Fruit fly (Drosophila melanogaster) whole organism, embryonic: ENCODE data around the gene asl.

Source experiments
- Asciz ChIP-seq: fragments of 200-800 bp; sonication (Bioruptor generic); optimal IDR thresholded peaks from 2 replicates; lab custom pipeline; 2017; ENCODE audit warnings: missing biosample characterization, mild to moderate bottlenecking, missing genetic modification characterization, missing genetic modification reagents
- C15 ChIP-seq: fragments of 200-800 bp; sonication (Bioruptor generic); IDR thresholded peaks from 3 replicates; pipeline ENCODE4 v1.3.6; 2022; ENCODE audit warnings: missing biosample characterization, missing genetic modification characterization
- CG10366 ChIP-seq: fragments of 200-800 bp; sonication (Bioruptor generic); IDR thresholded peaks from 2 replicates; pipeline ENCODE4 v1.3.6; 2022; ENCODE audit warnings: missing biosample characterization, missing genetic modification characterization
- CG10565 ChIP-seq: fragments of 200-800 bp; sonication (Bioruptor generic); optimal IDR thresholded peaks from 3 replicates; lab custom pipeline; 2016; ENCODE audit warnings: missing biosample characterization, mild to moderate bottlenecking, missing genetic modification characterization
- CG13287 ChIP-seq: fragments of 200-800 bp; sonication (Bioruptor generic); IDR thresholded peaks from 2 replicates; pipeline ENCODE4 v1.3.6; 2022; ENCODE audit warnings: missing biosample characterization, missing genetic modification characterization; ENCODE audit not compliant: partially characterized antibody
- CG13296 ChIP-seq: fragments of 200-800 bp; sonication (Bioruptor generic); optimal IDR thresholded peaks from 3 replicates; lab custom pipeline; 2018; ENCODE audit warnings: missing biosample characterization, mild to moderate bottlenecking, missing genetic modification characterization
- CG13894 ChIP-seq: fragments of 200-800 bp; sonication (Bioruptor generic); optimal IDR thresholded peaks from 3 replicates; lab custom pipeline; 2018; ENCODE audit warnings: missing biosample characterization, mild to moderate bottlenecking, missing genetic modification characterization, moderate library complexity
- CG14050 ChIP-seq: fragments of 200-800 bp; sonication (Bioruptor generic); IDR thresholded peaks from 3 replicates; pipeline ENCODE4 v1.3.6; 2022; ENCODE audit warnings: missing biosample characterization, missing genetic modification characterization
- CG1602 ChIP-seq: fragments of 200-800 bp; sonication (Bioruptor generic); optimal IDR thresholded peaks from 3 replicates; lab custom pipeline; 2016; ENCODE audit warnings: missing biosample characterization, missing genetic modification characterization
- CG17328 ChIP-seq: fragments of 200-800 bp; sonication (Bioruptor generic); IDR thresholded peaks from 2 replicates; pipeline ENCODE4 v1.3.6; 2022; ENCODE audit warnings: missing biosample characterization, missing genetic modification characterization
- CG17568 ChIP-seq: fragments of 200-800 bp; sonication (Bioruptor generic); optimal IDR thresholded peaks from 2 replicates; lab custom pipeline; 2018; ENCODE audit warnings: missing biosample characterization, mild to moderate bottlenecking, missing genetic modification characterization, moderate library complexity
- CG18476 ChIP-seq: fragments of 200-800 bp; sonication (Bioruptor generic); optimal IDR thresholded peaks from 2 replicates; lab custom pipeline; 2016; ENCODE audit warnings: missing biosample characterization, mild to moderate bottlenecking, missing genetic modification characterization
- CG2120 ChIP-seq: fragments of 200-800 bp; sonication (Bioruptor generic); optimal IDR thresholded peaks from 3 replicates; lab custom pipeline; 2016; ENCODE audit warnings: missing biosample characterization, missing genetic modification characterization
- CG2202 ChIP-seq: fragments of 200-800 bp; sonication (Bioruptor generic); optimal IDR thresholded peaks from 2 replicates; lab custom pipeline; 2018; ENCODE audit warnings: missing biosample characterization, mild to moderate bottlenecking, missing genetic modification characterization
- CG30431 ChIP-seq: fragments of 200-800 bp; sonication (Bioruptor generic); optimal IDR thresholded peaks from 2 replicates; lab custom pipeline; 2017; ENCODE audit warnings: missing biosample characterization, missing genetic modification characterization
- CG31388 ChIP-seq: fragments of 200-800 bp; sonication (Bioruptor generic); optimal IDR thresholded peaks from 2 replicates; lab custom pipeline; 2016; ENCODE audit warnings: missing biosample characterization, missing genetic modification characterization
- CG32767 ChIP-seq: fragments of 200-800 bp; sonication (Bioruptor generic); IDR thresholded peaks from 2 replicates; pipeline ENCODE4 v1.3.6; 2022; ENCODE audit warnings: missing biosample characterization, missing genetic modification characterization
- CG4424 ChIP-seq: fragments of 200-800 bp; sonication (Bioruptor generic); optimal IDR thresholded peaks from 3 replicates; lab custom pipeline; 2016; ENCODE audit warnings: missing biosample characterization, missing genetic modification characterization
- CG8388 ChIP-seq: fragments of 200-800 bp; sonication (Bioruptor generic); optimal IDR thresholded peaks from 2 replicates; lab custom pipeline; 2019; ENCODE audit warnings: missing biosample characterization, mild to moderate bottlenecking, missing genetic modification characterization, moderate library complexity
- CG9797 ChIP-seq: fragments of 200-800 bp; sonication (Bioruptor generic); optimal IDR thresholded peaks from 3 replicates; lab custom pipeline; 2018; ENCODE audit warnings: missing biosample characterization, mild to moderate bottlenecking, missing genetic modification characterization
- CrebB ChIP-seq: fragments of 200-800 bp; sonication (Bioruptor generic); optimal IDR thresholded peaks from 3 replicates; lab custom pipeline; 2018; ENCODE audit warnings: missing biosample characterization, mild to moderate bottlenecking, missing genetic modification characterization
- D19A ChIP-seq: fragments of 200-800 bp; optimal IDR thresholded peaks from 3 replicates; lab custom pipeline; 2019; ENCODE audit warnings: missing biosample characterization, mild to moderate bottlenecking, missing genetic modification characterization, moderate library complexity
- Dek ChIP-seq: fragments of 200-800 bp; sonication (Bioruptor generic); optimal IDR thresholded peaks from 3 replicates; lab custom pipeline; 2019; ENCODE audit warnings: missing biosample characterization, mild to moderate bottlenecking, missing genetic modification characterization, moderate library complexity
- Dp ChIP-seq: fragments of 200-800 bp; sonication (Bioruptor generic); optimal IDR thresholded peaks from 2 replicates; lab custom pipeline; 2018; ENCODE audit warnings: missing biosample characterization, mild to moderate bottlenecking, missing genetic modification characterization, moderate library complexity
- HLH4C ChIP-seq: fragments of 200-800 bp; sonication (Bioruptor generic); IDR thresholded peaks from 3 replicates; pipeline ENCODE4 v1.3.6; 2022; ENCODE audit warnings: missing biosample characterization, missing genetic modification characterization; ENCODE audit not compliant: partially characterized antibody
- MESR4 ChIP-seq: fragments of 200-800 bp; sonication (Bioruptor generic); optimal IDR thresholded peaks from 2 replicates; lab custom pipeline; 2018; ENCODE audit warnings: missing biosample characterization, mild to moderate bottlenecking, missing genetic modification characterization, moderate library complexity
- PHDP ChIP-seq: fragments of 200-800 bp; sonication (Bioruptor generic); optimal IDR thresholded peaks from 3 replicates; lab custom pipeline; 2018; ENCODE audit warnings: missing biosample characterization, mild to moderate bottlenecking, missing genetic modification characterization, moderate library complexity
- cg ChIP-seq: fragments of 200-800 bp; sonication (Bioruptor generic); optimal IDR thresholded peaks from 3 replicates; lab custom pipeline; 2019; ENCODE audit warnings: missing biosample characterization, mild to moderate bottlenecking, missing genetic modification characterization, moderate library complexity
- disco-r ChIP-seq: fragments of 200-800 bp; sonication (Bioruptor generic); optimal IDR thresholded peaks from 2 replicates; lab custom pipeline; 2016; ENCODE audit warnings: missing biosample characterization, missing genetic modification characterization
- dmrt99B ChIP-seq: fragments of 200-800 bp; sonication (Bioruptor generic); optimal IDR thresholded peaks from 2 replicates; lab custom pipeline; 2018; ENCODE audit warnings: missing biosample characterization, mild to moderate bottlenecking, missing genetic modification characterization, moderate library complexity
- jumu ChIP-seq: fragments of 200-800 bp; sonication (Bioruptor generic); optimal IDR thresholded peaks from 3 replicates; lab custom pipeline; 2016; ENCODE audit warnings: missing biosample characterization, missing genetic modification characterization
- ken ChIP-seq: fragments of 200-800 bp; sonication (Bioruptor generic); IDR thresholded peaks from 3 replicates; pipeline ENCODE4 v1.3.6; 2022; ENCODE audit warnings: missing biosample characterization, missing genetic modification characterization
- luna ChIP-seq: fragments of 200-800 bp; sonication (Bioruptor generic); optimal IDR thresholded peaks from 2 replicates; lab custom pipeline; 2016; ENCODE audit warnings: missing biosample characterization, missing genetic modification characterization
- nerfin-1 ChIP-seq: fragments of 200-800 bp; sonication (Bioruptor generic); optimal IDR thresholded peaks from 3 replicates; lab custom pipeline; 2019; ENCODE audit warnings: missing biosample characterization, mild to moderate bottlenecking, missing genetic modification characterization, moderate library complexity
- nom ChIP-seq: fragments of 200-800 bp; sonication (Bioruptor generic); optimal IDR thresholded peaks from 2 replicates; lab custom pipeline; 2017; ENCODE audit warnings: missing biosample characterization, missing genetic modification characterization, mild to moderate bottlenecking, moderate library complexity, missing genetic modification reagents
- org-1 ChIP-seq: fragments of 200-800 bp; sonication (Bioruptor generic); optimal IDR thresholded peaks from 2 replicates; lab custom pipeline; 2017; ENCODE audit warnings: missing biosample characterization, missing genetic modification characterization
- pan ChIP-seq, 4 experiments: fragments of >200 bp in 3 of 4; fragments of 200-800 bp in 1 of 4; sonication (Bioruptor generic) in 1 of 4; optimal IDR thresholded peaks in 3 of 4; IDR thresholded peaks in 1 of 4; 2 replicates each; pipeline versions ENCODE4 v1.3.6 to Lab custom; 2017 to 2022; ENCODE audit warnings: missing biosample characterization in 2 of 4, missing genetic modification characterization in 2 of 4, mixed read lengths in 1 of 4
- peb ChIP-seq: fragments of 200-800 bp; sonication (Bioruptor generic); IDR thresholded peaks from 2 replicates; pipeline ENCODE4 v1.3.6; 2022; ENCODE audit warnings: missing biosample characterization, missing genetic modification characterization
- ranshi ChIP-seq: fragments of 200-800 bp; sonication (Bioruptor generic); IDR thresholded peaks from 2 replicates; pipeline ENCODE4 v1.3.6; 2022; ENCODE audit warnings: missing biosample characterization, missing genetic modification characterization
- sc ChIP-seq, 3 experiments: fragments of >200 bp in 2 of 3; fragments of 200-800 bp in 1 of 3; sonication (Bioruptor generic) in 1 of 3; optimal IDR thresholded peaks; 2 replicates in 2 of 3; 3 replicates in 1 of 3; lab custom pipeline; 2017; ENCODE audit warnings: mild to moderate bottlenecking in 1 of 3, missing biosample characterization in 1 of 3, missing genetic modification characterization in 1 of 3, missing genetic modification reagents in 1 of 3
- seq ChIP-seq: fragments of 200-800 bp; sonication (Bioruptor generic); IDR thresholded peaks from 2 replicates; pipeline ENCODE4 v1.3.6; 2022; ENCODE audit warnings: missing biosample characterization, missing genetic modification characterization
- sisA ChIP-seq: fragments of 200-800 bp; sonication (Bioruptor generic); IDR thresholded peaks from 2 replicates; pipeline ENCODE4 v1.3.6; 2022; ENCODE audit warnings: missing biosample characterization, missing genetic modification characterization
- so ChIP-seq: fragments of 200-800 bp; sonication (Bioruptor generic); IDR thresholded peaks from 3 replicates; pipeline ENCODE4 v1.3.6; 2022; ENCODE audit warnings: missing biosample characterization, missing genetic modification characterization
- sob ChIP-seq: fragments of 200-800 bp; sonication (Bioruptor generic); IDR thresholded peaks from 2 replicates; pipeline ENCODE4 v1.3.6; 2022; ENCODE audit warnings: missing biosample characterization, missing genetic modification characterization
- tup ChIP-seq: fragments of 200-800 bp; sonication (Bioruptor generic); optimal IDR thresholded peaks from 2 replicates; lab custom pipeline; 2016; ENCODE audit warnings: missing biosample characterization, mild to moderate bottlenecking, missing genetic modification characterization, moderate library complexity
- wek ChIP-seq: fragments of 200-800 bp; sonication (Bioruptor generic); optimal IDR thresholded peaks from 3 replicates; lab custom pipeline; 2018; ENCODE audit warnings: missing biosample characterization, mild to moderate bottlenecking, missing genetic modification characterization, moderate library complexity
- z ChIP-seq: fragments of 200-800 bp; sonication (Bioruptor generic); IDR thresholded peaks from 3 replicates; pipeline ENCODE4 v1.3.6; 2022; ENCODE audit warnings: missing biosample characterization, missing genetic modification characterization
- zfh2 ChIP-seq: fragments of 200-800 bp; sonication (Bioruptor generic); optimal IDR thresholded peaks from 2 replicates; lab custom pipeline; 2016; ENCODE audit warnings: missing biosample characterization, missing genetic modification characterization

Gene asl

dm6 chr3R:5570635-5571436, 35.5 kb downstream of the asl start, which contains the start of gene CRMP (continued):
- no peak for TF ChIP-seq jumu (GFP tag; lab: Kevin White, UChicago)
- TF ChIP-seq org-1 (GFP tag; lab: Kevin White, UChicago), result no peak
- TF ChIP-seq dmrt99B (tag; lab: Kevin White, UChicago), result no peak
- no peak for TF ChIP-seq ken (GFP tag; lab: Robert Waterston, UW)
- TF ChIP-seq CG14050 (GFP tag; lab: Robert Waterston, UW), result no peak
- no peak for TF ChIP-seq sisA (GFP tag; lab: Robert Waterston, UW)
- peak; percentile 89 for TF ChIP-seq CG32767 (GFP tag; lab: Robert Waterston, UW)
- no peak for TF ChIP-seq CG1602 (GFP tag; lab: Kevin White, UChicago)
- TF ChIP-seq PHDP (tag; lab: Kevin White, UChicago), result no peak
- TF ChIP-seq Dp (GFP tag; lab: Kevin White, UChicago), result peak; percentile 15
- TF ChIP-seq cg (GFP tag; lab: Kevin White, UChicago), result peak; percentile 44
- peak; percentile 49 for TF ChIP-seq CG17568 (GFP tag; lab: Kevin White, UChicago)
- peak; percentile 66 for TF ChIP-seq MESR4 (GFP tag; lab: Kevin White, UChicago)
- TF ChIP-seq sc (optimal IDR thresholded peaks at IDR 0.05; lab: Kevin White, UChicago), result no peak
- no peak for TF ChIP-seq sc (GFP tag; optimal IDR thresholded peaks at IDR 0.05; lab: Kevin White, UChicago)
- TF ChIP-seq Asciz (GFP tag; lab: Kevin White, UChicago), result peak; percentile 4
- TF ChIP-seq zfh2 (GFP tag; lab: Kevin White, UChicago), result no peak
- no peak for TF ChIP-seq D19A (tag; lab: Kevin White, UChicago)
- TF ChIP-seq peb (GFP tag; lab: Robert Waterston, UW), result no peak
- no peak for TF ChIP-seq sob (GFP tag; lab: Robert Waterston, UW)
- no peak for TF ChIP-seq tup (GFP tag; lab: Kevin White, UChicago)
- 0 out of 2 replicates have a peak, but pooled peaks have one; percentile 5 for TF ChIP-seq CG17328 (GFP tag; lab: Robert Waterston, UW)
- TF ChIP-seq seq, result no peak
- no peak for TF ChIP-seq pan (optimal IDR thresholded peaks at IDR 0.05; lab: Kevin White, UChicago)
- no peak for TF ChIP-seq pan (GFP tag; optimal IDR thresholded peaks at IDR 0.05 in 1 of 2, IDR thresholded peaks at IDR 0.05 in 1 of 2)
- no peak for TF ChIP-seq CG8388 (GFP tag; lab: Kevin White, UChicago)
- TF ChIP-seq C15 (GFP tag; lab: Robert Waterston, UW), result no peak
- peak; percentile 26 for TF ChIP-seq CG13296 (GFP tag; lab: Kevin White, UChicago)
- peak; percentile 59 for TF ChIP-seq CG13287 (GFP tag; lab: Robert Waterston, UW)
- no peak for TF ChIP-seq HLH4C (GFP tag; lab: Robert Waterston, UW)
- TF ChIP-seq luna (GFP tag; lab: Kevin White, UChicago), result no peak
- TF ChIP-seq nom (GFP tag; lab: Kevin White, UChicago), result peak; percentile 46
- no peak for TF ChIP-seq CrebB (tag; lab: Kevin White, UChicago)
- TF ChIP-seq CG18476 (GFP tag; lab: Kevin White, UChicago), result no peak
- TF ChIP-seq ranshi, result no peak
- peak; percentile 34 for TF ChIP-seq CG9797
- no peak for TF ChIP-seq wek
- TF ChIP-seq CG2202, result no peak
- TF ChIP-seq CG13894 (tag; lab: Kevin White, UChicago), result no peak
- no peak for TF ChIP-seq CG4424
- no peak for TF ChIP-seq CG31388 (GFP tag; lab: Kevin White, UChicago)
- no peak for TF ChIP-seq CG2120 (GFP tag; lab: Kevin White, UChicago)
- TF ChIP-seq CG10565, result no peak
- TF ChIP-seq nerfin-1 (tag; lab: Kevin White, UChicago), result peak; percentile 70
- no peak for TF ChIP-seq CG30431
- no peak for TF ChIP-seq z
- TF ChIP-seq Dek (tag; lab: Kevin White, UChicago), result no peak
- TF ChIP-seq so (GFP tag; lab: Robert Waterston, UW), result no peak
- no peak for TF ChIP-seq disco-r
- TF ChIP-seq CG10366, result no peak
